Fruit fly (Drosophila melanogaster) whole organism, embryonic: ENCODE measurements around the gene CG17819.
A peak's percentile ranks its signal among the peaks of the same experiment; 100 is the strongest.

Experiments used
- Ada2b ChIP-seq: fragments of 200-800 bp; sonication (Bioruptor generic); IDR thresholded peaks from 2 replicates; pipeline ENCODE4 v1.3.6; 2022; ENCODE audit warnings: missing biosample characterization, missing genetic modification characterization
- Aef1 ChIP-seq: fragments of 200-800 bp; sonication (Bioruptor generic); IDR thresholded peaks from 3 replicates; pipeline ENCODE4 v1.3.6; 2022; ENCODE audit warnings: missing biosample characterization, missing genetic modification characterization
- BEAF-32 ChIP-seq: fragments of 200-800 bp; sonication (Bioruptor generic); optimal IDR thresholded peaks from 3 replicates; lab custom pipeline; 2017; ENCODE audit warnings: missing biosample characterization, missing genetic modification characterization, mild to moderate bottlenecking, moderate library complexity, missing genetic modification reagents
- C15 ChIP-seq: fragments of 200-800 bp; sonication (Bioruptor generic); IDR thresholded peaks from 3 replicates; pipeline ENCODE4 v1.3.6; 2022; ENCODE audit warnings: missing biosample characterization, missing genetic modification characterization
- CG10543 ChIP-seq: fragments of 200-800 bp; sonication (Bioruptor generic); optimal IDR thresholded peaks from 3 replicates; lab custom pipeline; 2017; ENCODE audit warnings: missing biosample characterization, mild to moderate bottlenecking, missing genetic modification characterization, moderate library complexity
- CG11456 ChIP-seq: fragments of 200-800 bp; sonication (Bioruptor generic); IDR thresholded peaks from 3 replicates; pipeline ENCODE4 v1.3.6; 2022; ENCODE audit warnings: missing biosample characterization, missing genetic modification characterization
- CG1233 ChIP-seq: fragments of 200-800 bp; sonication (Bioruptor generic); optimal IDR thresholded peaks from 4 replicates; lab custom pipeline; 2018; ENCODE audit warnings: missing biosample characterization, mild to moderate bottlenecking, missing genetic modification characterization
- CG12769 ChIP-seq: fragments of 200-800 bp; sonication (Bioruptor generic); optimal IDR thresholded peaks from 2 replicates; lab custom pipeline; 2019; ENCODE audit warnings: missing biosample characterization, mild to moderate bottlenecking, missing genetic modification characterization, moderate library complexity
- CG15514 ChIP-seq: fragments of 200-800 bp; sonication (Bioruptor generic); optimal IDR thresholded peaks from 3 replicates; lab custom pipeline; 2017; ENCODE audit warnings: missing biosample characterization, missing genetic modification characterization, mild to moderate bottlenecking, moderate library complexity, missing genetic modification reagents
- CG17186 ChIP-seq: fragments of 200-800 bp; sonication (Bioruptor generic); optimal IDR thresholded peaks from 3 replicates; lab custom pipeline; 2017; ENCODE audit warnings: missing biosample characterization, missing genetic modification reagents, missing genetic modification characterization
- CG33557 ChIP-seq: fragments of 200-800 bp; sonication (Bioruptor generic); optimal IDR thresholded peaks from 2 replicates; lab custom pipeline; 2019; ENCODE audit warnings: missing biosample characterization, mild to moderate bottlenecking, missing genetic modification characterization, moderate library complexity
- CG34422 ChIP-seq: fragments of 200-800 bp; sonication (Bioruptor generic); IDR thresholded peaks from 3 replicates; pipeline ENCODE4 v1.3.6; 2022; ENCODE audit warnings: missing biosample characterization, missing genetic modification characterization
- CG6254 ChIP-seq: fragments of 200-800 bp; sonication (Bioruptor generic); optimal IDR thresholded peaks from 3 replicates; lab custom pipeline; 2017; ENCODE audit warnings: mild to moderate bottlenecking, missing biosample characterization, missing genetic modification reagents, missing genetic modification characterization
- CG6791 ChIP-seq: fragments of 200-800 bp; sonication (Bioruptor generic); IDR thresholded peaks from 3 replicates; pipeline ENCODE4 v1.3.6; 2022; ENCODE audit warnings: missing biosample characterization, missing genetic modification characterization; ENCODE audit not compliant: partially characterized antibody
- CG7357 ChIP-seq: fragments of 200-800 bp; sonication (Bioruptor generic); IDR thresholded peaks from 3 replicates; pipeline ENCODE4 v1.3.6; 2022; ENCODE audit warnings: missing biosample characterization, missing genetic modification characterization
- CG7745 ChIP-seq: fragments of 200-800 bp; sonication (Bioruptor generic); optimal IDR thresholded peaks from 2 replicates; lab custom pipeline; 2018; ENCODE audit warnings: missing biosample characterization, mild to moderate bottlenecking, missing genetic modification characterization, moderate library complexity
- CG8281 ChIP-seq: fragments of 200-800 bp; sonication (Bioruptor generic); optimal IDR thresholded peaks from 2 replicates; lab custom pipeline; 2018; ENCODE audit warnings: missing biosample characterization, mild to moderate bottlenecking, missing genetic modification characterization, moderate library complexity
- Dek ChIP-seq: fragments of 200-800 bp; sonication (Bioruptor generic); optimal IDR thresholded peaks from 3 replicates; lab custom pipeline; 2019; ENCODE audit warnings: missing biosample characterization, mild to moderate bottlenecking, missing genetic modification characterization, moderate library complexity
- Dip2 ChIP-seq: fragments of 200-800 bp; sonication (Bioruptor generic); IDR thresholded peaks from 2 replicates; pipeline ENCODE4 v1.3.6; 2022; ENCODE audit warnings: missing biosample characterization, missing genetic modification characterization
- Dp ChIP-seq: fragments of 200-800 bp; sonication (Bioruptor generic); optimal IDR thresholded peaks from 2 replicates; lab custom pipeline; 2018; ENCODE audit warnings: missing biosample characterization, mild to moderate bottlenecking, missing genetic modification characterization, moderate library complexity
- H2.0 ChIP-seq: fragments of 200-800 bp; sonication (Bioruptor generic); IDR thresholded peaks from 2 replicates; pipeline ENCODE4 v1.3.6; 2022; ENCODE audit warnings: missing biosample characterization, missing genetic modification characterization
- HHEX ChIP-seq: fragments of 200-800 bp; sonication (Bioruptor generic); optimal IDR thresholded peaks from 3 replicates; lab custom pipeline; 2017; ENCODE audit warnings: missing biosample characterization, mild to moderate bottlenecking, missing genetic modification characterization, missing genetic modification reagents
- Hr78 ChIP-seq, 2 experiments: fragments of 200-800 bp in 1 of 2; fragments of >200 bp in 1 of 2; sonication (Bioruptor generic) in 1 of 2; optimal IDR thresholded peaks; 2 replicates each; lab custom pipeline; 2017 to 2019; ENCODE audit warnings: missing biosample characterization in 2 of 2, missing genetic modification characterization in 2 of 2, mild to moderate bottlenecking in 1 of 2, moderate library complexity in 1 of 2
- Med ChIP-seq: fragments of 200-800 bp; sonication (Bioruptor generic); peaks from one replicate; lab custom pipeline; 2016; ENCODE audit warnings: missing biosample characterization, missing genetic modification characterization, mild to moderate bottlenecking, inconsistent platforms, moderate library complexity
- NC2α ChIP-seq: fragments of 200-800 bp; sonication (Bioruptor generic); optimal IDR thresholded peaks from 2 replicates; lab custom pipeline; 2016; ENCODE audit warnings: missing biosample characterization, missing genetic modification characterization
- Opbp ChIP-seq: fragments of 200-800 bp; sonication (Bioruptor generic); IDR thresholded peaks from 3 replicates; pipeline ENCODE4 v1.3.6; 2022; ENCODE audit warnings: missing biosample characterization, missing genetic modification characterization; ENCODE audit not compliant: partially characterized antibody
- Scr ChIP-seq: fragments of 200-800 bp; sonication (Bioruptor generic); IDR thresholded peaks from 2 replicates; pipeline ENCODE4 v1.3.6; 2022; ENCODE audit warnings: missing biosample characterization, missing genetic modification characterization; ENCODE audit not compliant: partially characterized antibody
- ab ChIP-seq: fragments of 200-800 bp; sonication (Bioruptor generic); optimal IDR thresholded peaks from 2 replicates; lab custom pipeline; 2016; ENCODE audit warnings: missing biosample characterization, missing genetic modification characterization
- caup ChIP-seq: fragments of 200-800 bp; sonication (Bioruptor generic); optimal IDR thresholded peaks from 3 replicates; lab custom pipeline; 2017; ENCODE audit warnings: missing biosample characterization, mild to moderate bottlenecking, missing genetic modification characterization, moderate library complexity; ENCODE audit not compliant: severe bottlenecking
- chn ChIP-seq: fragments of 200-800 bp; sonication (Bioruptor generic); optimal IDR thresholded peaks from 2 replicates; lab custom pipeline; 2016; ENCODE audit warnings: missing biosample characterization, missing genetic modification characterization
- crol ChIP-seq: fragments of 200-800 bp; sonication (Bioruptor generic); IDR thresholded peaks from 2 replicates; pipeline ENCODE4 v1.3.6; 2022; ENCODE audit warnings: missing biosample characterization, missing genetic modification characterization
- ewg ChIP-seq: fragments of 200-800 bp; sonication (Bioruptor generic); optimal IDR thresholded peaks from 3 replicates; lab custom pipeline; 2017; ENCODE audit warnings: mild to moderate bottlenecking, missing biosample characterization, missing genetic modification reagents, missing genetic modification characterization
- fd3F ChIP-seq: fragments of 200-800 bp; sonication (Bioruptor generic); optimal IDR thresholded peaks from 2 replicates; lab custom pipeline; 2018; ENCODE audit warnings: missing biosample characterization, mild to moderate bottlenecking, missing genetic modification characterization, moderate library complexity
- kay ChIP-seq: fragments of 200-800 bp; sonication (Bioruptor generic); optimal IDR thresholded peaks from 2 replicates; lab custom pipeline; 2016; ENCODE audit warnings: missing biosample characterization, missing genetic modification characterization
- knrl ChIP-seq: fragments of 200-800 bp; sonication (Bioruptor generic); IDR thresholded peaks from 3 replicates; pipeline ENCODE4 v1.3.6; 2022; ENCODE audit warnings: missing biosample characterization, missing genetic modification characterization; ENCODE audit not compliant: partially characterized antibody
- lab ChIP-seq: fragments of 200-800 bp; sonication (Bioruptor generic); optimal IDR thresholded peaks from 3 replicates; lab custom pipeline; 2017; ENCODE audit warnings: missing biosample characterization, missing genetic modification characterization, mild to moderate bottlenecking, moderate library complexity, missing genetic modification reagents
- maf-S ChIP-seq: fragments of 200-800 bp; sonication (Bioruptor generic); optimal IDR thresholded peaks from 2 replicates; lab custom pipeline; 2016; ENCODE audit warnings: missing biosample characterization, missing genetic modification characterization
- onecut ChIP-seq: fragments of 200-800 bp; sonication (Bioruptor generic); IDR thresholded peaks from 2 replicates; pipeline ENCODE4 v1.3.6; 2022; ENCODE audit warnings: missing biosample characterization, missing genetic modification characterization
- otp ChIP-seq: fragments of 200-800 bp; sonication (Bioruptor generic); IDR thresholded peaks from 3 replicates; pipeline ENCODE4, ENCODE4 v1.3.6; 2022; ENCODE audit warnings: missing biosample characterization, missing genetic modification characterization
- prd ChIP-seq, 3 experiments: fragments of >200 bp in 2 of 3; fragments of 200-800 bp in 1 of 3; sonication (Bioruptor generic) in 1 of 3; optimal IDR thresholded peaks in 2 of 3; IDR thresholded peaks in 1 of 3; 2 replicates in 2 of 3; 3 replicates in 1 of 3; pipeline versions ENCODE4 v1.3.6 to Lab custom; 2017 to 2022; ENCODE audit warnings: missing biosample characterization in 1 of 3, missing genetic modification characterization in 1 of 3
- pros ChIP-seq: fragments of 200-800 bp; sonication (Bioruptor generic); optimal IDR thresholded peaks from 3 replicates; lab custom pipeline; 2019; ENCODE audit warnings: missing biosample characterization, mild to moderate bottlenecking, missing genetic modification characterization, moderate library complexity
- seq ChIP-seq: fragments of 200-800 bp; sonication (Bioruptor generic); IDR thresholded peaks from 2 replicates; pipeline ENCODE4 v1.3.6; 2022; ENCODE audit warnings: missing biosample characterization, missing genetic modification characterization
- slbo ChIP-seq: fragments of 200-800 bp; sonication (Bioruptor generic); IDR thresholded peaks from 2 replicates; pipeline ENCODE4 v1.3.6; 2022; ENCODE audit warnings: missing biosample characterization, missing genetic modification characterization
- slp2 ChIP-seq: fragments of 200-800 bp; sonication (Bioruptor generic); optimal IDR thresholded peaks from 2 replicates; lab custom pipeline; 2016; ENCODE audit warnings: missing biosample characterization, missing genetic modification characterization
- sr ChIP-seq: fragments of 200-800 bp; sonication (Bioruptor generic); IDR thresholded peaks from 3 replicates; pipeline ENCODE4 v1.3.6; 2022; ENCODE audit warnings: missing biosample characterization, missing genetic modification characterization
- tgo ChIP-seq: fragments of 200-800 bp; sonication (Bioruptor generic); IDR thresholded peaks from 3 replicates; pipeline ENCODE4 v1.3.6; 2022; ENCODE audit warnings: missing biosample characterization, missing genetic modification characterization

The CG17819 gene

dm6 chr3R:21856098-21856872, 29.1 kb downstream of the CG17819 start, which contains the start of gene glec (continued):
- TF ChIP-seq CG34422 (GFP tag; lab: Robert Waterston, UW) = peak; percentile 65; the same call in 1 of the 3 replicates
- TF ChIP-seq H2.0 (GFP tag; lab: Robert Waterston, UW) = no peak
- TF ChIP-seq BEAF-32 (GFP tag; lab: Kevin White, UChicago) = peak; percentile 7
- TF ChIP-seq slbo (GFP tag; lab: Robert Waterston, UW) = peak; percentile 46; the same call in 1 of the 2 replicates
- TF ChIP-seq prd (optimal IDR thresholded peaks at IDR 0.05; lab: Kevin White, UChicago) = no peak
- TF ChIP-seq prd (GFP tag; IDR thresholded peaks at IDR 0.05; lab: Robert Waterston, UW) = peak; percentile 24; the same call in 2 of the 3 replicates
- TF ChIP-seq caup (GFP tag; lab: Kevin White, UChicago) = peak; percentile 69
- TF ChIP-seq CG15514 (GFP tag; lab: Kevin White, UChicago) = peak; percentile 91
- TF ChIP-seq CG10543 = peak; percentile 10
- TF ChIP-seq seq (GFP tag; lab: Robert Waterston, UW) = peak; percentile 50; the same call in 1 of the 2 replicates
- no peak for TF ChIP-seq Dip2 (GFP tag; lab: Robert Waterston, UW)
- no peak for TF ChIP-seq CG1233 (GFP tag; lab: Kevin White, UChicago)
- TF ChIP-seq Dek (tag; lab: Kevin White, UChicago) = peak; percentile 2
- TF ChIP-seq C15 (GFP tag; lab: Robert Waterston, UW) = no peak
- peak; percentile 9 for TF ChIP-seq Dp (GFP tag; lab: Kevin White, UChicago)
- TF ChIP-seq sr (GFP tag; lab: Robert Waterston, UW) = peak; percentile 56; the same call in 2 of the 3 replicates
- peak; percentile 93 for TF ChIP-seq Med (GFP tag; lab: Kevin White, UChicago)
- 0 out of 3 replicates have a peak, but pooled peaks have one; percentile 31 for TF ChIP-seq tgo (GFP tag; lab: Robert Waterston, UW)
- TF ChIP-seq crol (GFP tag; lab: Robert Waterston, UW) = peak; percentile 18; the same call in 1 of the 2 replicates
- TF ChIP-seq otp (GFP tag; lab: Robert Waterston, UW) = peak; percentile 73; the same call in 2 of the 3 replicates
- TF ChIP-seq Scr = peak; percentile 56
- peak; percentile 33 for TF ChIP-seq kay (GFP tag; lab: Kevin White, UChicago)
- TF ChIP-seq CG7357 (GFP tag; lab: Robert Waterston, UW) = no peak
- 0 out of 2 replicates have a peak, but pooled peaks have one; percentile 4 for TF ChIP-seq Ada2b (GFP tag; lab: Robert Waterston, UW)
- TF ChIP-seq CG6791 = peak; percentile 71; the same call in 2 of the 3 replicates
- TF ChIP-seq ewg = peak; percentile 5
- TF ChIP-seq maf-S (GFP tag; lab: Kevin White, UChicago) = peak; percentile 51
- TF ChIP-seq Opbp = peak; percentile 73
- TF ChIP-seq pros (GFP tag; lab: Kevin White, UChicago) = peak; percentile 8
- TF ChIP-seq HHEX (GFP tag; lab: Kevin White, UChicago) = peak; percentile 5
- peak; percentile 63 for TF ChIP-seq lab (GFP tag; lab: Kevin White, UChicago)
- peak; percentile 8 for TF ChIP-seq chn (GFP tag; lab: Kevin White, UChicago)
- TF ChIP-seq slp2 (GFP tag; lab: Kevin White, UChicago) = no peak
- TF ChIP-seq CG6254 (GFP tag; lab: Kevin White, UChicago) = no peak
- TF ChIP-seq knrl (GFP tag; lab: Robert Waterston, UW) = no peak; the same call in 2 of the 3 replicates
- no peak for TF ChIP-seq fd3F (GFP tag; lab: Kevin White, UChicago)
- TF ChIP-seq onecut = peak; percentile 62
- TF ChIP-seq CG8281 = no peak
- 0 out of 3 replicates have a peak, but pooled peaks have one; percentile 37 for TF ChIP-seq CG11456 (GFP tag; lab: Robert Waterston, UW)
- no peak for TF ChIP-seq CG7745 (tag; lab: Kevin White, UChicago)
- TF ChIP-seq CG12769 (tag; lab: Kevin White, UChicago) = peak; percentile 77
- no peak for TF ChIP-seq CG17186 (GFP tag; lab: Kevin White, UChicago)
- no peak for TF ChIP-seq Hr78 (GFP tag; optimal IDR thresholded peaks at IDR 0.05; lab: Kevin White, UChicago)
- TF ChIP-seq ab (GFP tag; lab: Kevin White, UChicago) = no peak
- TF ChIP-seq Aef1 (GFP tag; lab: Robert Waterston, UW) = no peak
- peak; percentile 86 for TF ChIP-seq NC2α (GFP tag; lab: Kevin White, UChicago)
- peak; percentile 37 for TF ChIP-seq CG33557 (GFP tag; lab: Kevin White, UChicago)
